Fruit fly (Drosophila melanogaster) whole organism, embryonic: ENCODE measurements around the gene Myo95E.

Experiments
- Antp ChIP-seq: fragments of 200-800 bp; sonication (Bioruptor generic); optimal IDR thresholded peaks from 3 replicates; lab custom pipeline; 2016; ENCODE audit warnings: missing biosample characterization, missing genetic modification characterization
- Bgb ChIP-seq: fragments of 200-800 bp; sonication (Bioruptor generic); IDR thresholded peaks from 2 replicates; pipeline ENCODE4 v1.3.6; 2022; ENCODE audit warnings: missing biosample characterization, missing genetic modification characterization; ENCODE audit not compliant: partially characterized antibody
- Blimp-1 ChIP-seq: fragments of 200-800 bp; sonication (Bioruptor generic); optimal IDR thresholded peaks from 3 replicates; lab custom pipeline; 2018; ENCODE audit warnings: missing biosample characterization, missing genetic modification characterization, mild to moderate bottlenecking, moderate library complexity, missing genetic modification reagents
- CG10462 ChIP-seq: fragments of 200-800 bp; sonication (Bioruptor generic); optimal IDR thresholded peaks from 2 replicates; lab custom pipeline; 2016; ENCODE audit warnings: missing biosample characterization, missing genetic modification characterization
- CG11093 ChIP-seq: fragments of 200-800 bp; sonication (Bioruptor generic); IDR thresholded peaks from 3 replicates; pipeline ENCODE4 v1.3.6; 2022; ENCODE audit warnings: missing biosample characterization, missing genetic modification characterization
- CG11398 ChIP-seq: fragments of 200-800 bp; sonication (Bioruptor generic); optimal IDR thresholded peaks from 2 replicates; lab custom pipeline; 2016; ENCODE audit warnings: missing biosample characterization, missing genetic modification characterization
- CG11504 ChIP-seq: fragments of 200-800 bp; sonication (Bioruptor generic); optimal IDR thresholded peaks from 3 replicates; lab custom pipeline; 2019; ENCODE audit warnings: missing biosample characterization, mild to moderate bottlenecking, missing genetic modification characterization, moderate library complexity
- CG12155 ChIP-seq: fragments of 200-800 bp; sonication (Bioruptor generic); optimal IDR thresholded peaks from 3 replicates; lab custom pipeline; 2016; ENCODE audit warnings: missing biosample characterization, missing genetic modification characterization
- CG12219 ChIP-seq: fragments of 200-800 bp; sonication (Bioruptor generic); optimal IDR thresholded peaks from 3 replicates; lab custom pipeline; 2018; ENCODE audit warnings: missing biosample characterization, mild to moderate bottlenecking, missing genetic modification characterization
- CG12769 ChIP-seq: fragments of 200-800 bp; sonication (Bioruptor generic); optimal IDR thresholded peaks from 2 replicates; lab custom pipeline; 2019; ENCODE audit warnings: missing biosample characterization, mild to moderate bottlenecking, missing genetic modification characterization, moderate library complexity
- CG13894 ChIP-seq: fragments of 200-800 bp; sonication (Bioruptor generic); optimal IDR thresholded peaks from 3 replicates; lab custom pipeline; 2018; ENCODE audit warnings: missing biosample characterization, mild to moderate bottlenecking, missing genetic modification characterization, moderate library complexity
- CG3065 ChIP-seq: fragments of 200-800 bp; sonication (Bioruptor generic); optimal IDR thresholded peaks from 2 replicates; lab custom pipeline; 2016; ENCODE audit warnings: missing biosample characterization, missing genetic modification characterization
- CG32532 ChIP-seq: fragments of 200-800 bp; sonication (Bioruptor generic); IDR thresholded peaks from 2 replicates; pipeline ENCODE4 v1.3.6; 2022; ENCODE audit warnings: missing biosample characterization, missing genetic modification characterization
- CG3407 ChIP-seq: fragments of 200-800 bp; sonication (Bioruptor generic); optimal IDR thresholded peaks from 2 replicates; lab custom pipeline; 2018; ENCODE audit warnings: missing biosample characterization, mild to moderate bottlenecking, missing genetic modification characterization
- CG4328 ChIP-seq: fragments of 200-800 bp; sonication (Bioruptor generic); optimal IDR thresholded peaks from 3 replicates; lab custom pipeline; 2017; ENCODE audit warnings: missing biosample characterization, missing genetic modification reagents, missing genetic modification characterization
- CG6272 ChIP-seq: fragments of 200-800 bp; sonication (Bioruptor generic); IDR thresholded peaks from 2 replicates; pipeline ENCODE4 v1.3.6; 2022; ENCODE audit warnings: missing biosample characterization, missing genetic modification characterization
- CG7556 ChIP-seq: fragments of 200-800 bp; sonication (Bioruptor generic); optimal IDR thresholded peaks from 2 replicates; lab custom pipeline; 2017; ENCODE audit warnings: missing biosample characterization, mild to moderate bottlenecking, missing genetic modification characterization
- CG7928 ChIP-seq: fragments of 200-800 bp; sonication (Bioruptor generic); optimal IDR thresholded peaks from 2 replicates; lab custom pipeline; 2017; ENCODE audit warnings: missing biosample characterization, mild to moderate bottlenecking, missing genetic modification characterization
- CG8281 ChIP-seq: fragments of 200-800 bp; sonication (Bioruptor generic); optimal IDR thresholded peaks from 2 replicates; lab custom pipeline; 2018; ENCODE audit warnings: missing biosample characterization, mild to moderate bottlenecking, missing genetic modification characterization, moderate library complexity
- CG9215 ChIP-seq: fragments of 200-800 bp; sonication (Bioruptor generic); IDR thresholded peaks from 2 replicates; pipeline ENCODE4 v1.3.6; 2022; ENCODE audit warnings: missing biosample characterization, missing genetic modification characterization
- E2f1 ChIP-seq: fragments of 200-800 bp; sonication (Bioruptor generic); IDR thresholded peaks from 2 replicates; pipeline ENCODE4 v1.3.6; 2022; ENCODE audit warnings: missing biosample characterization, missing genetic modification characterization
- Fer2 ChIP-seq: fragments of 200-800 bp; sonication (Bioruptor generic); optimal IDR thresholded peaks from 2 replicates; lab custom pipeline; 2018; ENCODE audit warnings: missing biosample characterization, mild to moderate bottlenecking, missing genetic modification characterization, moderate library complexity
- Hey ChIP-seq: fragments of 200-800 bp; sonication (Bioruptor generic); optimal IDR thresholded peaks from 3 replicates; lab custom pipeline; 2018; ENCODE audit warnings: missing biosample characterization, mild to moderate bottlenecking, missing genetic modification characterization
- Hmr ChIP-seq: fragments of 200-800 bp; sonication (Bioruptor generic); optimal IDR thresholded peaks from 3 replicates; lab custom pipeline; 2017; ENCODE audit warnings: mild to moderate bottlenecking, missing biosample characterization, missing genetic modification reagents, missing genetic modification characterization
- Lhr ChIP-seq: fragments of 200-800 bp; sonication (Bioruptor generic); optimal IDR thresholded peaks from 3 replicates; lab custom pipeline; 2017; ENCODE audit warnings: mild to moderate bottlenecking, missing biosample characterization, missing genetic modification reagents, missing genetic modification characterization
- MBD-R2 ChIP-seq: fragments of 200-800 bp; sonication (Bioruptor generic); IDR thresholded peaks from 2 replicates; pipeline ENCODE4 v1.3.6; 2022; ENCODE audit warnings: missing biosample characterization, missing genetic modification characterization
- Mad ChIP-seq: fragments of 200-800 bp; sonication (Bioruptor generic); optimal IDR thresholded peaks from 2 replicates; lab custom pipeline; 2016; ENCODE audit warnings: missing biosample characterization, missing genetic modification characterization
- Max ChIP-seq: fragments of 200-800 bp; sonication (Bioruptor generic); optimal IDR thresholded peaks from 2 replicates; lab custom pipeline; 2016; ENCODE audit warnings: missing biosample characterization, mild to moderate bottlenecking, missing genetic modification characterization
- Med ChIP-seq: fragments of 200-800 bp; sonication (Bioruptor generic); peaks from one replicate; lab custom pipeline; 2016; ENCODE audit warnings: missing biosample characterization, missing genetic modification characterization, mild to moderate bottlenecking, inconsistent platforms, moderate library complexity
- Myb ChIP-seq: fragments of 200-800 bp; sonication (Bioruptor generic); optimal IDR thresholded peaks from 2 replicates; lab custom pipeline; 2016; ENCODE audit warnings: missing biosample characterization, missing genetic modification characterization
- Oaz ChIP-seq: fragments of 200-800 bp; sonication (Bioruptor generic); IDR thresholded peaks from 2 replicates; pipeline ENCODE4 v1.3.6; 2022; ENCODE audit warnings: missing biosample characterization, missing genetic modification characterization
- Rfx ChIP-seq: fragments of 200-800 bp; sonication (Bioruptor generic); IDR thresholded peaks from 2 replicates; pipeline ENCODE4 v1.3.6; 2022; ENCODE audit warnings: missing biosample characterization, missing genetic modification characterization
- Sox100B ChIP-seq: fragments of 200-800 bp; sonication (Bioruptor generic); optimal IDR thresholded peaks from 3 replicates; lab custom pipeline; 2018; ENCODE audit warnings: missing biosample characterization, mild to moderate bottlenecking, missing genetic modification characterization
- Vsx1 ChIP-seq: fragments of 200-800 bp; sonication (Bioruptor generic); optimal IDR thresholded peaks from 2 replicates; lab custom pipeline; 2017; ENCODE audit warnings: missing biosample characterization, mild to moderate bottlenecking, missing genetic modification characterization, missing genetic modification reagents
- ap ChIP-seq: fragments of 200-800 bp; sonication (Bioruptor generic); IDR thresholded peaks from 2 replicates; pipeline ENCODE4 v1.3.6; 2022; ENCODE audit warnings: missing biosample characterization, missing genetic modification characterization
- bbx ChIP-seq: fragments of 200-800 bp; sonication (Bioruptor generic); IDR thresholded peaks from 2 replicates; pipeline ENCODE4 v1.3.6; 2022; ENCODE audit warnings: missing biosample characterization, missing genetic modification characterization; ENCODE audit not compliant: partially characterized antibody
- bigmax ChIP-seq: fragments of 200-800 bp; sonication (Bioruptor generic); optimal IDR thresholded peaks from 2 replicates; lab custom pipeline; 2018; ENCODE audit warnings: missing biosample characterization, mild to moderate bottlenecking, missing genetic modification characterization
- btn ChIP-seq: fragments of 200-800 bp; sonication (Bioruptor generic); optimal IDR thresholded peaks from 2 replicates; lab custom pipeline; 2016; ENCODE audit warnings: missing biosample characterization, missing genetic modification characterization
- cas ChIP-seq: fragments of 200-800 bp; sonication (Bioruptor generic); IDR thresholded peaks from 2 replicates; pipeline ENCODE4 v1.3.6; 2022; ENCODE audit warnings: missing biosample characterization, missing genetic modification characterization
- dati ChIP-seq: fragments of 200-800 bp; sonication (Bioruptor generic); IDR thresholded peaks from 2 replicates; pipeline ENCODE4 v1.3.6; 2022; ENCODE audit warnings: missing biosample characterization, missing genetic modification characterization
- esg ChIP-seq: fragments of 200-800 bp; sonication (Bioruptor generic); conservative IDR thresholded peaks from 2 replicates; pipeline ENCODE4 v1.3.6; 2022; ENCODE audit warnings: missing biosample characterization, missing genetic modification characterization
- grau ChIP-seq: fragments of 200-800 bp; optimal IDR thresholded peaks from 3 replicates; lab custom pipeline; 2019; ENCODE audit warnings: missing biosample characterization, mild to moderate bottlenecking, missing genetic modification characterization, moderate library complexity
- gro ChIP-seq: fragments of 200-800 bp; sonication (Bioruptor generic); optimal IDR thresholded peaks from 2 replicates; lab custom pipeline; 2016; ENCODE audit warnings: missing biosample characterization, missing genetic modification characterization
- gsb-n ChIP-seq: fragments of 200-800 bp; sonication (Bioruptor generic); optimal IDR thresholded peaks from 3 replicates; lab custom pipeline; 2018; ENCODE audit warnings: missing biosample characterization, mild to moderate bottlenecking, missing genetic modification characterization
- odd ChIP-seq: fragments of 200-800 bp; sonication (Bioruptor generic); optimal IDR thresholded peaks from 2 replicates; lab custom pipeline; 2017; ENCODE audit warnings: missing biosample characterization, mild to moderate bottlenecking, missing genetic modification characterization
- phol ChIP-seq: fragments of 200-800 bp; sonication (Bioruptor generic); optimal IDR thresholded peaks from 3 replicates; lab custom pipeline; 2018; ENCODE audit warnings: missing biosample characterization, mild to moderate bottlenecking, missing genetic modification characterization, moderate library complexity
- sc ChIP-seq, 3 experiments: fragments of >200 bp in 2 of 3; fragments of 200-800 bp in 1 of 3; sonication (Bioruptor generic) in 1 of 3; optimal IDR thresholded peaks; 2 replicates in 2 of 3; 3 replicates in 1 of 3; lab custom pipeline; 2017; ENCODE audit warnings: mild to moderate bottlenecking in 1 of 3, missing biosample characterization in 1 of 3, missing genetic modification characterization in 1 of 3, missing genetic modification reagents in 1 of 3
- shn ChIP-seq: fragments of 200-800 bp; sonication (Bioruptor generic); optimal IDR thresholded peaks from 3 replicates; lab custom pipeline; 2016; ENCODE audit warnings: missing biosample characterization, missing genetic modification characterization
- sima ChIP-seq: fragments of 200-800 bp; sonication (Bioruptor generic); optimal IDR thresholded peaks from 2 replicates; lab custom pipeline; 2016; ENCODE audit warnings: missing biosample characterization, missing genetic modification characterization
- sug ChIP-seq: fragments of 200-800 bp; optimal IDR thresholded peaks from 2 replicates; lab custom pipeline; 2019; ENCODE audit warnings: missing biosample characterization, mild to moderate bottlenecking, missing genetic modification characterization, moderate library complexity

Gene Myo95E

DNA sequence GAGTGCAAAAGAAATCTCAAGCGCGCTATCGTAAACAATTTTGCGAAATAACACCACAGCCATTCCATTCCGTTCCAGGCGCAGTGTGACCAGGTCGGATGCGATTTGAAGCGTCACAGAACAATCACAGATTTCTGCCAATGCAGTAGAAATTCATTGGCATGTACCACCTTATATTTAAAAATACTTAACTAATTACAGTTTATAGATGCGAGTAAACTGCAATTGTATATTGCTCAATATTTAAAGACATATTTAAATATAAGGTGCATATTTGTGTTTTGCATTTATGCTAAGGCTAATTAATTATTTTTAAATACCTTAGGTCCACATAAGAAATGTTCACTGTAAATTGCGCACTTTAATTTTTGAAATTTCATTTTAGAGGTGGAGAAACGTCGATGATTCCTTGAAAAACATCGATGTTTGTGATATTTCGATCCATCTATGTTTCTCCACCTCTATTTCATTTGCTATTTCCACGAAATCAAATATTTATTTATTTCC lies 32.1 kb upstream of the Myo95E start, which contains the start of the genes SMC6 and CG6204 (continued):
- TF ChIP-seq odd (GFP tag; lab: Kevin White, UChicago) (peak; percentile 84), CG12769 (tag; lab: Kevin White, UChicago) (peak; percentile 96), dati (GFP tag; lab: Robert Waterston, UW) (peak; percentile 78), Fer2 (tag; lab: Kevin White, UChicago) (peak; percentile 93), Antp (GFP tag; lab: Kevin White, UChicago) (peak; percentile 70), Hmr (GFP tag; lab: Kevin White, UChicago) (peak; percentile 94), bbx (peak; percentile 44), gro (GFP tag; lab: Kevin White, UChicago) (peak; percentile 72), sug (tag; lab: Kevin White, UChicago) (peak; percentile 93), CG11093 (GFP tag; lab: Robert Waterston, UW) (peak; percentile 88), CG11504 (tag; lab: Kevin White, UChicago) (peak; percentile 94), shn (peak; percentile 65), CG3065 (GFP tag; lab: Kevin White, UChicago) (peak; percentile 65), gsb-n (tag; lab: Kevin White, UChicago) (peak; percentile 93), CG8281 (peak; percentile 81), Sox100B (GFP tag; lab: Kevin White, UChicago) (peak; percentile 89), Rfx (GFP tag; lab: Robert Waterston, UW) (peak; percentile 97), CG4328 (GFP tag; lab: Kevin White, UChicago) (peak; percentile 88), cas (GFP tag; lab: Robert Waterston, UW) (peak; percentile 76; the same call in 1 of the 2 replicates), CG3407 (GFP tag; lab: Kevin White, UChicago) (peak; percentile 81), phol (tag; lab: Kevin White, UChicago) (peak; percentile 95), Med (GFP tag; lab: Kevin White, UChicago) (peak; percentile 96), CG7928 (GFP tag; lab: Kevin White, UChicago) (peak; percentile 66), bigmax (GFP tag; lab: Kevin White, UChicago) (no peak), CG9215 (GFP tag; lab: Robert Waterston, UW) (peak; percentile 95), CG11398 (GFP tag; lab: Kevin White, UChicago) (peak; percentile 52), sima (GFP tag; lab: Kevin White, UChicago) (peak; percentile 74), esg (GFP tag; lab: Robert Waterston, UW) (peak; percentile 94), Myb (peak; percentile 62), Oaz (GFP tag; lab: Robert Waterston, UW) (peak; percentile 87), CG10462 (peak; percentile 84), grau (tag; lab: Kevin White, UChicago) (peak; percentile 100), CG12155 (GFP tag; lab: Kevin White, UChicago) (peak; percentile 92), sc (optimal IDR thresholded peaks at IDR 0.05; lab: Kevin White, UChicago) (no peak), sc (GFP tag; optimal IDR thresholded peaks at IDR 0.05; lab: Kevin White, UChicago) (peak; percentile 78), CG32532 (peak; percentile 96), Mad (GFP tag; lab: Kevin White, UChicago) (peak; percentile 79), CG12219 (peak; percentile 87), Lhr (GFP tag; lab: Kevin White, UChicago) (peak; percentile 70), E2f1 (GFP tag; lab: Robert Waterston, UW) (peak; percentile 95), ap (peak; percentile 89), CG7556 (GFP tag; lab: Kevin White, UChicago) (peak; percentile 93), Max (GFP tag; lab: Kevin White, UChicago) (peak; percentile 92), CG6272 (peak; percentile 94), Bgb (0 out of 2 replicates have a peak, but pooled peaks have one; percentile 23), CG13894 (tag; lab: Kevin White, UChicago) (peak; percentile 95), Hey (tag; lab: Kevin White, UChicago) (peak; percentile 35), Vsx1 (GFP tag; lab: Kevin White, UChicago) (peak; percentile 89), btn (GFP tag; lab: Kevin White, UChicago) (peak; percentile 34), Blimp-1 (GFP tag; lab: Kevin White, UChicago) (peak; percentile 90), MBD-R2 (GFP tag; lab: Robert Waterston, UW) (peak; percentile 89)
